Fruit fly (Drosophila melanogaster): ENCODE results near the gene CG17294.
A peak's percentile ranks its signal among the peaks of the same experiment; 100 is the strongest.

Gene CG17294

DNA sequence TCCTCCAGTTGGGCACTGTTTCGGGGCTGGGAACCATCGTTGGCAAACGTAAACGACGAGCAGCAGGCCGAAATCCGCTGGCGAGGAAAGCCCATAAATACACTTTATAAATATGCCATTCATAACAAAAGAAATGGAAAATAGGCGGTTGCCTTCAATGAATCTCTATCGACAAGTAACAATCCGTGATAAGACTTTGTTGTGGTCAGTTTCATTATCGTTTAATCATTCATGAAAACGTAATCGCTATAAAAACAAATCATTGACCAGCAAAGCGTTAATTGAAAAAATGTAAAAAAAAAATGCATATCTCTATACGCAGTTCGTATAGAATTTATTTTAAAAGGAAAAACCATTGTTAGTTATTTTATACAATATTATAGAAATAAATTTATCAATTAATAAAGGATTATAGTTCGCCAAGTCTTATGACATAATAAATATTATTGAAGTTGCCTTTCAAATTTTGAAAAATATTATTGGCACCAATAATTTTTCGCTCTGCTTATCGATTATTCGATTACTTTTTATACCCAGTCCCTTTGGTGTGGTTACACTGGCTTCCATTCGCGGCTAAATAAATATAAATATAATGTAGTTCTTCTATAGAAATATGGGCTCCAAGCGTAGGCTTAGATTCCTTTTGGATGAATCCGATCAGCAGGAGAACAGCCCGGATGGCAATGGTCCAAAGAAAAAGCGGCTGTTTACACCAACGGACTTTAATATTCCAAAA is 23.2 kb downstream of the CG17294 start, which contains the start of gene CG31898:
CG31898 (plus strand) TSS at position 559 of the 736 bp plus-strand sequence.
- TF ChIP-seq Mnt (GFP tag; optimal IDR thresholded peaks at IDR 0.05): no peak
- no peak for TF ChIP-seq CG12768 (GFP tag; optimal IDR thresholded peaks at IDR 0.05)
- TF ChIP-seq bab1 (GFP tag; optimal IDR thresholded peaks at IDR 0.05): peak; percentile 26
- TF ChIP-seq cic (GFP tag; optimal IDR thresholded peaks at IDR 0.05): peak; percentile 79
- TF ChIP-seq CG7045 (GFP tag; optimal IDR thresholded peaks at IDR 0.05): no peak
- TF ChIP-seq CG14711 (tag; optimal IDR thresholded peaks at IDR 0.05): no peak
- TF ChIP-seq tj (GFP tag; optimal IDR thresholded peaks at IDR 0.05): no peak
- TF ChIP-seq Clk (GFP tag; optimal IDR thresholded peaks at IDR 0.05): no peak
- TF ChIP-seq CG11617 (GFP tag; optimal IDR thresholded peaks at IDR 0.05): no peak
- no peak for TF ChIP-seq CG1620 (GFP tag; optimal IDR thresholded peaks at IDR 0.05)
- TF ChIP-seq Crg-1 (GFP tag; optimal IDR thresholded peaks at IDR 0.05): no peak

dm6 chr2L:8402928-8403285 is 26.1 kb downstream of the CG17294 start, which contains the start of gene fy:
fy (minus strand) TSS chr2L:8403280.
- no peak for TF ChIP-seq bab1 (GFP tag; optimal IDR thresholded peaks at IDR 0.05)
- TF ChIP-seq Clk (GFP tag; optimal IDR thresholded peaks at IDR 0.05): no peak
- no peak for TF ChIP-seq CG14711 (tag; optimal IDR thresholded peaks at IDR 0.05)
- TF ChIP-seq pad (GFP tag; optimal IDR thresholded peaks at IDR 0.05): no peak
- TF ChIP-seq Hr96 (GFP tag; optimal IDR thresholded peaks at IDR 0.05): no peak
- no peak for TF ChIP-seq cic (GFP tag; optimal IDR thresholded peaks at IDR 0.05)
- no peak for TF ChIP-seq CG7045 (GFP tag; optimal IDR thresholded peaks at IDR 0.05)
- TF ChIP-seq CG33017 (tag; optimal IDR thresholded peaks at IDR 0.05): no peak
- no peak for TF ChIP-seq Mnt (GFP tag; optimal IDR thresholded peaks at IDR 0.05)
- TF ChIP-seq toe (GFP tag; optimal IDR thresholded peaks at IDR 0.05): no peak
- TF ChIP-seq ovo (GFP tag; optimal IDR thresholded peaks at IDR 0.05): no peak
- no peak for TF ChIP-seq Crg-1 (GFP tag; optimal IDR thresholded peaks at IDR 0.05)
- TF ChIP-seq CG1620 (GFP tag; optimal IDR thresholded peaks at IDR 0.05): no peak
- no peak for TF ChIP-seq CG12768 (GFP tag; optimal IDR thresholded peaks at IDR 0.05)

DNA sequence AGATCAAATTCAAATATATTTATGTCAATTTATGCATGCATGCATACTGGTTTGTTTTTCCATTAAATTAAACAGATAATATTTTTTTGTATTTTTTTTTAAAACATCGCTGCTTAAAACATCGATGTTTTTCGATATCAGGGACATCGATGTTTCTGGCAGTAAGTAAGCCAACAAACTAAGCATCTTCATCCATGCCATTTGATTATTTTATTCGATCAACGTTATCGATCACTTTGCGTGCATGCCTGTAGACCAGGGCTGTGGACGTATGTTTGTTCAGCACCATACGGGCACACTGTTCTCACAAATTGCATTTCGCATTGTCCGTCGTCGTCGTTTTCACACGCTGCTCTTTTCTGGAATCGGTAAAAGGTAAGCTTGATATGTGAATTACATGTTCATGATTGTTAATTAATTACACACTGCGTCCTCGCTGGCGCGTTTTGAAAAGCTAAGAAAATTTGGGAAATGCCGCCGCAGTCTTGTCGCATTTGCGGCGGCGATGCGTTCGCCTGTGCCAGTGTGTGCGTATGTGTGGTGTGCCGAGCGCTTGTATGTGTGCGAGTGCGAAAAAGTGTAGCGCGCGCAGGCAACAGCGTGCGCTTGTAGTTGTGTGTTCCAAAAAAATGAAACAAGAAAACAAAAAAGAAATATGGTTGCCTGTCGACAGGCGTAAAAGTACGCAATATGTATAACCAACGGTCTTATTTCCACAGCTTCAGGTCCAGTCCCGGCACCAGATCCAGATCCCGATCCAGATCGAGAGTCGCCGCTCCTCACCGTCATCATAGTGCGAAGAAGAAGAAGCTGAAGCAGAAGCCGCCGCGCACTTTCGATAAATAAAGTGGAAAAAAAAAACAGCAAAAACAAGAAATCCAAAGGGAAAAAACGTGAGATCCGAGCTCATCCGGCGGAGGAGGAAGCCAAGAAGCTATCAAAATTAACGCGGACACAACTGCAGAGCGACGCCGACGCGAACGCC is 26.7 kb downstream of the CG17294 start, which contains the start of gene emb:
emb (plus strand) TSS at position 288 of the 985 bp plus-strand sequence.
- TF ChIP-seq pad (GFP tag; optimal IDR thresholded peaks at IDR 0.05): peak; percentile 47
- peak; percentile 37 for TF ChIP-seq CG12768 (GFP tag; optimal IDR thresholded peaks at IDR 0.05)
- peak; percentile 80 for TF ChIP-seq cic (GFP tag; optimal IDR thresholded peaks at IDR 0.05)
- TF ChIP-seq bab1 (GFP tag; optimal IDR thresholded peaks at IDR 0.05): peak; percentile 79
- peak; percentile 80 for TF ChIP-seq Mnt (GFP tag; optimal IDR thresholded peaks at IDR 0.05)
- peak; percentile 51 for TF ChIP-seq tj (GFP tag; optimal IDR thresholded peaks at IDR 0.05)
- TF ChIP-seq CG5204 (GFP tag; optimal IDR thresholded peaks at IDR 0.05): no peak
- TF ChIP-seq CG7101 (tag; optimal IDR thresholded peaks at IDR 0.05): peak; percentile 56
- peak; percentile 50 for TF ChIP-seq CG11617 (GFP tag; optimal IDR thresholded peaks at IDR 0.05)
- TF ChIP-seq Clk (GFP tag; optimal IDR thresholded peaks at IDR 0.05): peak; percentile 8
- TF ChIP-seq ovo (GFP tag; optimal IDR thresholded peaks at IDR 0.05): no peak
- TF ChIP-seq Crg-1 (GFP tag; optimal IDR thresholded peaks at IDR 0.05): peak; percentile 43
- TF ChIP-seq Hr96 (GFP tag; optimal IDR thresholded peaks at IDR 0.05): no peak
- TF ChIP-seq CG1620 (GFP tag; optimal IDR thresholded peaks at IDR 0.05): peak; percentile 11

dm6 chr2L:8411530-8411929 is 34.7 kb downstream of the CG17294 start, which contains the start of gene Naglu:
Naglu (minus strand) TSS chr2L:8411868.
- TF ChIP-seq cic (GFP tag; optimal IDR thresholded peaks at IDR 0.05): peak; percentile 27
- TF ChIP-seq CG11617 (GFP tag; optimal IDR thresholded peaks at IDR 0.05): peak; percentile 7
- peak; percentile 5 for TF ChIP-seq CG33017 (tag; optimal IDR thresholded peaks at IDR 0.05)
- no peak for TF ChIP-seq pad (GFP tag; optimal IDR thresholded peaks at IDR 0.05)
- TF ChIP-seq CG7101 (tag; optimal IDR thresholded peaks at IDR 0.05): peak; percentile 24
- TF ChIP-seq kay (GFP tag; ENCODE audit: borderline replicate concordance): no peak
- TF ChIP-seq tj (GFP tag; optimal IDR thresholded peaks at IDR 0.05): no peak
- TF ChIP-seq CG12768 (GFP tag; optimal IDR thresholded peaks at IDR 0.05): peak; percentile 17
- no peak for TF ChIP-seq CG1620 (GFP tag; optimal IDR thresholded peaks at IDR 0.05)
- TF ChIP-seq toe (GFP tag; optimal IDR thresholded peaks at IDR 0.05): no peak
- no peak for TF ChIP-seq Clk (GFP tag; optimal IDR thresholded peaks at IDR 0.05)

dm6 chr2L:8414887-8415883 is 38.4 kb downstream of the CG17294 start, which contains the start of the genes CG13398 and Akap200:
CG13398 (minus strand) TSS chr2L:8415256.
Akap200 (plus strand) TSS chr2L:8415690.
- TF ChIP-seq pad (GFP tag; optimal IDR thresholded peaks at IDR 0.05) (peak; percentile 44), bab1 (GFP tag; optimal IDR thresholded peaks at IDR 0.05) (no peak), CG7045 (GFP tag; optimal IDR thresholded peaks at IDR 0.05) (peak; percentile 25), CG1620 (GFP tag; optimal IDR thresholded peaks at IDR 0.05) (peak; percentile 61), CG12768 (GFP tag; optimal IDR thresholded peaks at IDR 0.05) (peak; percentile 48), Hr96 (GFP tag; optimal IDR thresholded peaks at IDR 0.05) (no peak), CG11617 (GFP tag; optimal IDR thresholded peaks at IDR 0.05) (peak; percentile 59), toe (GFP tag; optimal IDR thresholded peaks at IDR 0.05) (no peak), Crg-1 (GFP tag; optimal IDR thresholded peaks at IDR 0.05) (no peak), CG14711 (tag; optimal IDR thresholded peaks at IDR 0.05) (no peak), Clk (GFP tag; optimal IDR thresholded peaks at IDR 0.05) (no peak), ovo (GFP tag; optimal IDR thresholded peaks at IDR 0.05) (peak; percentile 59), CG5204 (GFP tag; optimal IDR thresholded peaks at IDR 0.05) (peak; percentile 60), cic (GFP tag; optimal IDR thresholded peaks at IDR 0.05) (no peak), CG7101 (tag; optimal IDR thresholded peaks at IDR 0.05) (peak; percentile 68), kay (GFP tag; ENCODE audit: borderline replicate concordance) (no peak), tj (GFP tag; optimal IDR thresholded peaks at IDR 0.05) (peak; percentile 17), CG33017 (tag; optimal IDR thresholded peaks at IDR 0.05) (peak; percentile 51), cnc (optimal IDR thresholded peaks at IDR 0.05) (no peak), Mnt (GFP tag; optimal IDR thresholded peaks at IDR 0.05) (no peak)
